Worm (Caenorhabditis elegans) whole organism, late embryonic: Measurements from ENCODE around the gene ints-9.

Experiments
- C08G9.2 ChIP-seq: sonication (generic microtip); optimal IDR thresholded peaks from 2 replicates; lab custom pipeline; 2016; ENCODE audit warnings: mild to moderate bottlenecking, missing genetic modification characterization, moderate library complexity, missing compliant biosample characterization
- F13H6.1 ChIP-seq: sonication (generic microtip); optimal IDR thresholded peaks from 2 replicates; lab custom pipeline; 2016; ENCODE audit warnings: missing genetic modification characterization, missing compliant biosample characterization
- K09A11.1 ChIP-seq: sonication (generic microtip); optimal IDR thresholded peaks from 2 replicates; lab custom pipeline; 2017; ENCODE audit warnings: antibody characterized with exemption, mild to moderate bottlenecking, missing genetic modification characterization, missing compliant biosample characterization; ENCODE audit not compliant: insufficient read depth
- T23F11.4 ChIP-seq: fragments of 200-800 bp; sonication (Bioruptor generic); optimal IDR thresholded peaks from 2 replicates; lab custom pipeline; 2018; ENCODE audit warnings: mild to moderate bottlenecking, missing genetic modification characterization, missing compliant biosample characterization
- ama-1 ChIP-seq: fragments of 150-350 bp; optimal IDR thresholded peaks from 2 replicates; lab custom pipeline; 2014
- ceh-19 ChIP-seq: fragments of 200-800 bp; sonication (Bioruptor generic); optimal IDR thresholded peaks from 2 replicates; lab custom pipeline; 2018; ENCODE audit warnings: mild to moderate bottlenecking, missing genetic modification characterization, missing compliant biosample characterization
- ceh-2 ChIP-seq: sonication (generic microtip); optimal IDR thresholded peaks from 2 replicates; lab custom pipeline; 2016; ENCODE audit warnings: missing genotype, missing genetic modification characterization, missing compliant biosample characterization
- ceh-22 ChIP-seq: sonication (generic microtip); optimal IDR thresholded peaks from 2 replicates; lab custom pipeline; 2017; ENCODE audit warnings: missing biosample characterization, missing genetic modification characterization
- ceh-30 ChIP-seq: fragments of 150-350 bp; optimal IDR thresholded peaks from 2 replicates; lab custom pipeline; 2014; ENCODE audit warnings: missing biosample characterization, missing genetic modification characterization
- ceh-34 ChIP-seq: sonication (generic microtip); optimal IDR thresholded peaks from 2 replicates; lab custom pipeline; 2016; ENCODE audit warnings: mild to moderate bottlenecking, missing genetic modification characterization, missing compliant biosample characterization
- ceh-45 ChIP-seq: fragments of 200-800 bp; sonication (Bioruptor generic); IDR thresholded peaks from 2 replicates; pipeline ENCODE4 v1.3.6; 2022; ENCODE audit warnings: missing genetic modification reagents, missing genetic modification characterization, missing compliant biosample characterization
- ceh-48 ChIP-seq: sonication (generic microtip); optimal IDR thresholded peaks from 2 replicates; lab custom pipeline; 2016; ENCODE audit warnings: missing genetic modification characterization, inconsistent platforms, missing compliant biosample characterization
- ceh-6 ChIP-seq: fragments of 200-800 bp; sonication (Bioruptor generic); optimal IDR thresholded peaks from 2 replicates; lab custom pipeline; 2018; ENCODE audit warnings: mild to moderate bottlenecking, missing genetic modification characterization, missing compliant biosample characterization
- elt-2 ChIP-seq: sonication (generic microtip); optimal IDR thresholded peaks from 2 replicates; lab custom pipeline; 2016; ENCODE audit warnings: missing genetic modification reagents, missing genetic modification characterization, missing compliant biosample characterization
- eyg-1 ChIP-seq: sonication (generic microtip); optimal IDR thresholded peaks from 2 replicates; lab custom pipeline; 2016; ENCODE audit warnings: missing genotype, missing genetic modification characterization, missing compliant biosample characterization
- fkh-6 ChIP-seq: sonication (generic microtip); optimal IDR thresholded peaks from 2 replicates; lab custom pipeline; 2016; ENCODE audit warnings: missing genetic modification characterization, missing compliant biosample characterization
- gmeb-2 ChIP-seq: sonication (generic microtip); optimal IDR thresholded peaks from 2 replicates; lab custom pipeline; 2016; ENCODE audit warnings: missing genetic modification characterization, inconsistent platforms, missing compliant biosample characterization
- hlh-15 ChIP-seq: sonication (generic microtip); optimal IDR thresholded peaks from 2 replicates; lab custom pipeline; 2016; ENCODE audit warnings: missing genetic modification characterization, missing compliant biosample characterization
- hlh-30 ChIP-seq: sonication (generic microtip); optimal IDR thresholded peaks from 2 replicates; lab custom pipeline; 2017; ENCODE audit warnings: antibody characterized with exemption, missing genetic modification characterization, missing compliant biosample characterization; ENCODE audit not compliant: insufficient read depth
- hlh-6 ChIP-seq: sonication (generic microtip); optimal IDR thresholded peaks from 2 replicates; lab custom pipeline; 2016; ENCODE audit warnings: missing genotype, missing genetic modification characterization, missing compliant biosample characterization
- hlh-8 ChIP-seq: sonication (generic microtip); optimal IDR thresholded peaks from 2 replicates; lab custom pipeline; 2016; ENCODE audit warnings: missing genotype, missing genetic modification characterization, missing compliant biosample characterization
- lim-6 ChIP-seq: sonication (generic microtip); optimal IDR thresholded peaks from 2 replicates; lab custom pipeline; 2016; ENCODE audit warnings: missing genetic modification characterization, missing compliant biosample characterization
- lin-11 ChIP-seq: fragments of 200-800 bp; sonication (Bioruptor generic); optimal IDR thresholded peaks from 2 replicates; lab custom pipeline; 2018; ENCODE audit warnings: mild to moderate bottlenecking, missing genetic modification characterization, missing compliant biosample characterization
- mec-3 ChIP-seq: sonication (generic microtip); optimal IDR thresholded peaks from 2 replicates; lab custom pipeline; 2016; ENCODE audit warnings: borderline replicate concordance, missing genetic modification characterization, missing compliant biosample characterization
- nhr-11 ChIP-seq: fragments of 150-350 bp; optimal IDR thresholded peaks from 2 replicates; lab custom pipeline; 2014; ENCODE audit warnings: missing biosample characterization, missing genetic modification characterization
- pat-9 ChIP-seq: fragments of 200-800 bp; sonication (Bioruptor generic); optimal IDR thresholded peaks from 2 replicates; lab custom pipeline; 2018; ENCODE audit warnings: mild to moderate bottlenecking, missing genetic modification characterization, moderate library complexity, missing compliant biosample characterization
- pax-1 ChIP-seq: fragments of 150-350 bp; optimal IDR thresholded peaks from 2 replicates; lab custom pipeline; 2014; ENCODE audit warnings: missing biosample characterization, missing genetic modification characterization
- pha-2 ChIP-seq: sonication (generic microtip); optimal IDR thresholded peaks from 2 replicates; lab custom pipeline; 2017; ENCODE audit warnings: mild to moderate bottlenecking, missing genetic modification characterization, missing compliant biosample characterization
- pha-4 ChIP-seq: fragments of 150-350 bp; optimal IDR thresholded peaks from 2 replicates; lab custom pipeline; 2018; ENCODE audit warnings: missing biosample characterization, missing genetic modification reagents, missing genetic modification characterization
- pqm-1 ChIP-seq: sonication (generic microtip); optimal IDR thresholded peaks from 2 replicates; lab custom pipeline; 2016; ENCODE audit warnings: missing genetic modification characterization, missing compliant biosample characterization
- pros-1 ChIP-seq: fragments of 150-350 bp; optimal IDR thresholded peaks from 2 replicates; lab custom pipeline; 2014; ENCODE audit warnings: missing biosample characterization, missing genetic modification reagents, missing genetic modification characterization
- tbx-2 ChIP-seq: sonication (generic microtip); optimal IDR thresholded peaks from 2 replicates; lab custom pipeline; 2016; ENCODE audit warnings: missing genetic modification characterization, missing compliant biosample characterization
- tbx-7 ChIP-seq: sonication (generic microtip); optimal IDR thresholded peaks from 2 replicates; lab custom pipeline; 2016; ENCODE audit warnings: missing genotype, missing genetic modification characterization, missing compliant biosample characterization
- unc-3 ChIP-seq, 2 experiments: fragments of 200-800 bp in 1 of 2; sonication (Bioruptor generic) in 1 of 2; sonication (generic microtip) in 1 of 2; conservative IDR thresholded peaks in 1 of 2; optimal IDR thresholded peaks in 1 of 2; 2 replicates each; pipeline versions ENCODE4 v1.3.6 to Lab custom; 2016 to 2022; ENCODE audit warnings: missing compliant biosample characterization in 2 of 2, missing genetic modification characterization in 2 of 2, missing genetic modification reagents in 1 of 2
- unc-42 ChIP-seq: sonication (generic microtip); optimal IDR thresholded peaks from 2 replicates; lab custom pipeline; 2016; ENCODE audit warnings: missing genotype, missing genetic modification characterization, missing compliant biosample characterization
- unc-55 ChIP-seq: sonication (generic microtip); optimal IDR thresholded peaks from 2 replicates; lab custom pipeline; 2017; ENCODE audit warnings: missing biosample characterization, missing genetic modification reagents, missing genetic modification characterization
- ztf-16 ChIP-seq: sonication (generic microtip); optimal IDR thresholded peaks from 2 replicates; lab custom pipeline; 2017; ENCODE audit warnings: missing genetic modification characterization, missing compliant biosample characterization

The ints-9 gene

DNA sequence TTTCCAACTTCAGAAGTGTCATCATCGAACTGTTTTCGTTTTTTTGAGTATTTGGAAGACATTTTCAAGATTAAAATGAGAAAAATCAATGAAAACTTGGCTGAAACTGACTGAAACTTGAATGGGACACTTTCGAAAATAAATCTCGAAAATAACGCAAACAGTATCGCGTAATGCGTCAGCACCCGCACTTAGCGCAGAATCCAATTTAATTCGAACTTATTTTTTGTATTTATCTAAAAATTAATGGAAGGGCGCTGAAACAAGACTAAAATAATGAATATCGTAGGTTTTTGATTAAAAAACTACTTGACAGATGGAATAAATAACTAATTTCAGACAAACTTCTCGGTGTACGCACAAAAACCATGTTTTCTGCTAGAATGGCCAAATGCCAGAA lies at the start of gene ints-9, which contains the start of gene snu-66:
TSS of gene ints-9 (plus strand) at position 240 of the 400 bp plus-strand sequence.
TSS of gene snu-66 (minus strand) at position 108 of the 400 bp plus-strand sequence.
- peak; percentile 66 for TF ChIP-seq unc-42 (tag; lab: Kevin White, UChicago)
- no peak for TF ChIP-seq pha-2 (tag; lab: Kevin White, UChicago)

DNA sequence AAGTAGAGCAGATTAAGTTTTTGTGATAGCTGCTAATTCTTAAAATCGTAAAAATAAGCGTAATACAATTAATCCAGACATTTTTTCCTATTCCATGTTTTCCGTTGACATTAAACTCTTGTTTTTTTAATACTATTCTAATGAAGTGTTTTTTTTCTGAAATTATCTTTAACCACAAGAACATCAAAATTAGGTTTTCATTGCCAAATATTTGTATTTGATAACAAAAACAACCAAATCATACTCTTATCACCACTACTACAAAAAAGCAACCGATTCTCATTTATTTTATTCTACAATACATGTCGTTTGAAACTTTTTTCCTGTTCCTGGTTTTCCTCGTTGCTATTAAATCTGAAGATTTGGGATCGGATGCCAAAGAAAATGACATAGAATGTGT lies 48.4 kb upstream of the ints-9 start, which contains the start of gene C54F6.17:
TSS of gene C54F6.17 (plus strand) at position 301 of the 400 bp plus-strand sequence.
- no peak for TF ChIP-seq lim-6 (tag; lab: Kevin White, UChicago)
- no peak for TF ChIP-seq pat-9 (tag; lab: Kevin White, UChicago)
- no peak for TF ChIP-seq mec-3
- no peak for TF ChIP-seq T23F11.4
- no peak for TF ChIP-seq nhr-11 (tag; lab: Kevin White, UChicago)
- TF ChIP-seq tbx-7 (tag; lab: Kevin White, UChicago): no peak
- TF ChIP-seq ztf-16 (tag; lab: Kevin White, UChicago): no peak
- no peak for TF ChIP-seq pros-1 (tag; lab: Kevin White, UChicago)

DNA sequence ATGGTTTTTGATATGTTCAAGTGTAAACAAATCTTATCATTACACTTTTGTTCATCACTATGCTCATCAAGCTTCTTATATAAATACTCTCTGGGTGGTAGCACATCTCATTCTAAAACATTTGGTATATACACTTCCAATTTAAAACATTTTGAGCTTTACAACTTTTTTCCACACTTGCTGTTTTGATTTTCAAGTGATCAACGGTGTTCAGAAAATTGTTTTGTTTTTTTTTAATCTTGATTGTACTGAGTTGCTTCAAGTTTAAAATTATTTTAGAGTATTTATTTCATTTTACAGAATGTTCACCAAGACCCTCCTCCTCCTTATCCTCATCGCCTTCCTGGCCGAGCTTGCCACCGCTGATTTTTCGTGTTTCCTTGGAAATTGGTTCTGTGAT lies 46.8 kb upstream of the ints-9 start, which contains the start of gene C54F6.5:
TSS of gene C54F6.5 (plus strand) at position 301 of the 400 bp plus-strand sequence.
- TF ChIP-seq unc-55 (no peak), hlh-8 (tag; lab: Kevin White, UChicago) (no peak), pha-4 (tag; lab: Kevin White, UChicago) (no peak), pat-9 (tag; lab: Kevin White, UChicago) (no peak), pqm-1 (tag; lab: Kevin White, UChicago) (no peak), hlh-15 (no peak), mec-3 (no peak), ceh-45 (GFP tag; lab: Robert Waterston, UW) (no peak), elt-2 (tag; lab: Kevin White, UChicago) (no peak)

DNA sequence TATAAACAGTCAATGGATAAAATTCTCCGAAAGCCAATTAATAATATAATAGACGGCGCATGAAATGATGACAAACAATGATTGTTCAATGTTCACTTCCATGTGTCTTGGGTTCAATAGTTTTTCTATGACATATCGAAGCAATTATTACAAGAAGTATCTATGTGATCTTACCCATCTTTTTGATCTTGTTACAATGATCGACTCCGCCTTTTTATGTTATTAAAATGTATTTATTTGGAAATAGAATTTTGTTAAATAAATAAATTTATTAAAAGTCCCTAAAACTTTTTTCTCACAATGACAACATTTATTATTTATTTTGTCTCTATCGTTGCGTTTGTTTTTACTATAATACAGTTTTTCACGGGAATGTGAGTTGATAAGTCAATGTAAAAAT lies 45.8 kb upstream of the ints-9 start, which contains the start of gene swt-2:
TSS of gene swt-2 (plus strand) at position 301 of the 400 bp plus-strand sequence.
- TF ChIP-seq pax-1 (tag; lab: Kevin White, UChicago) (no peak), hlh-6 (tag; lab: Kevin White, UChicago) (no peak), tbx-2 (no peak), ceh-48 (no peak), ceh-19 (GFP tag; lab: Kevin White, UChicago) (no peak), ceh-6 (GFP tag; lab: Kevin White, UChicago) (no peak), gmeb-2 (tag; lab: Kevin White, UChicago) (no peak)

DNA sequence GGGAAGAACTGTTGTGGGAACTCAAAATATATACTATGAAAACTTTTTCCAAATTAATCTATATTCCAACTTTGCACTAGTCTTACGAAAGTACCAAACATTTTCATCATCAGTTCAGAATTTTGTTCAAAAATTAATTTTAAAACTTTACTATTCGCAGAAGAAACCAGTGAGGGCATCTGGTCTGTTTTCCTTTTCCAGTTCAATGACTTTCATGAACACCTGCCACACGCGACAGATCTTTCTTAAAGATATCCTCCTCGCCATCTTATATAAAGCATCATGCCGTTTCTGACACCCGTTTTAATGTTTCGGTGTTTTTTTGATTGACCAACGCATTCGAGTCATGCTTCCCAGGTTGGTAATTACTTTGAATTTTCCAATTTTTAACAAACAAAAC lies 42.7 kb upstream of the ints-9 start, which contains the start of gene C54F6.3:
TSS of gene C54F6.3 (plus strand) at position 301 of the 400 bp plus-strand sequence.
- no peak for TF ChIP-seq pros-1 (tag; lab: Kevin White, UChicago)
- TF ChIP-seq tbx-2: no peak
- TF ChIP-seq eyg-1 (tag; lab: Kevin White, UChicago): no peak
- TF ChIP-seq pha-4 (tag; lab: Kevin White, UChicago): no peak
- no peak for TF ChIP-seq hlh-15
- no peak for TF ChIP-seq ceh-22
- TF ChIP-seq gmeb-2 (tag; lab: Kevin White, UChicago): no peak
- no peak for TF ChIP-seq pat-9 (tag; lab: Kevin White, UChicago)
- TF ChIP-seq hlh-30 (tag; lab: Kevin White, UChicago): no peak
- TF ChIP-seq, all 69 proteins: peak for 0

DNA sequence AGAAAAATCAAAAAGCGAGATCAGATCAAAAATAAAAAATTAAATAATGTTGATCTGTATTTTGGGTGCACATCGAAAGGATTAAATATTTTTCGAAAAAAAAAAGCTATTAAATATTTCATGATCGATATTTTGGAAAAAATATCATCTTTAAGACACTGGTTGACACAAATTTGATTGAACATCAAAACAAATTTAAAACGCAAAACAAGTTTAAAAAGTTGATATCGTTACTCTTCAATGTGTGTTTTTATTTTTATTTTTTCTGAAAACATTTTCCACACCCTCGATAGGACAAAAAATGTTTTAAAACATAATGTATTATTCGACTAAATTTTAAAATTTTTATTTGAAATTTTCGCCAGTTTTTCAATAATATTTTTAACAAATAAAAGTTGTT lies 37.6 kb upstream of the ints-9 start, which contains the start of gene C54F6.12:
TSS of gene C54F6.12 (minus strand) at position 101 of the 400 bp plus-strand sequence.
- no peak for TF ChIP-seq ceh-30 (tag; lab: Kevin White, UChicago)
- TF ChIP-seq K09A11.1 (tag; lab: Kevin White, UChicago): no peak
- no peak for TF ChIP-seq pha-4 (tag; lab: Kevin White, UChicago)
- TF ChIP-seq ceh-2 (tag; lab: Kevin White, UChicago): no peak
- TF ChIP-seq lim-6 (tag; lab: Kevin White, UChicago): no peak
- TF ChIP-seq ama-1: no peak
- no peak for TF ChIP-seq lin-11
- no peak for TF ChIP-seq hlh-15
- no peak for TF ChIP-seq elt-2 (tag; lab: Kevin White, UChicago)
- TF ChIP-seq fkh-6 (tag; lab: Kevin White, UChicago): no peak
- TF ChIP-seq unc-55: no peak
- no peak for TF ChIP-seq tbx-2
- no peak for TF ChIP-seq ceh-34 (tag; lab: Kevin White, UChicago)
- TF ChIP-seq F13H6.1 (tag; lab: Kevin White, UChicago): no peak
- no peak for TF ChIP-seq C08G9.2 (tag; lab: Kevin White, UChicago)
- no peak for TF ChIP-seq unc-3 (GFP tag; conservative IDR thresholded peaks at IDR 0.05; lab: Robert Waterston, UW)
- no peak for TF ChIP-seq unc-3 (tag; optimal IDR thresholded peaks at IDR 0.05; lab: Kevin White, UChicago)
- TF ChIP-seq pat-9 (tag; lab: Kevin White, UChicago): no peak
